Fruit fly (Drosophila melanogaster): Measurements from ENCODE around the gene CG7326.
A peak's percentile ranks its signal among the peaks of the same experiment; 100 is the strongest.

The CG7326 gene

DNA sequence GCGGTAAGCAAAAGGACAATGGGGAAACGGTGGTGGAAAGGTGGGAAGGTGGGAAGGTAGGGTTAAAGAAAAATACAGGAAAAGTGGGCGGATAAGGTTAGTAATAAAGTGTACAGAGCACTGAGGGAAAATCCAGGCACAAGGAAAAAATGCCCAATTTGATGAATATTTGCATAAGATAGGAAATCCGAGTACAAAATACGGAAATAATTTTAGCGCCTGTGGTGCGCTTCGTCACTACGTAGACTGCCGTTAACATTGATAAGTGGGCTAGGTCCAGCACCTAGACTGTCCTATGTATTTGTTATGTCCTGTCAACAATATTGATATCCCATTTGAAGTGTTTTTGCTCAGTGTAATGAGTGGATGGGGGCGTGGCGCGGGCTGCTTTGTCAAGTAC is 37.4 kb upstream of the CG7326 start (continued):
- TF ChIP-seq CG9932 (GFP tag; IDR thresholded peaks at IDR 0.05): peak; percentile 34; the same call in 1 of the 2 replicates
- TF ChIP-seq so (GFP tag; IDR thresholded peaks at IDR 0.05): 0 out of 3 replicates have a peak, but pooled peaks have one; percentile 14
- no peak for TF ChIP-seq btn (GFP tag; optimal IDR thresholded peaks at IDR 0.05)
- TF ChIP-seq Meics (GFP tag; optimal IDR thresholded peaks at IDR 0.05): peak; percentile 70
- TF ChIP-seq her (GFP tag; optimal IDR thresholded peaks at IDR 0.05): no peak
- no peak for TF ChIP-seq Gug (GFP tag; IDR thresholded peaks at IDR 0.05)
- TF ChIP-seq NFAT (GFP tag; IDR thresholded peaks at IDR 0.05): no peak
- no peak for TF ChIP-seq CHES-1-like (GFP tag; optimal IDR thresholded peaks at IDR 0.05)
- no peak for TF ChIP-seq sima (GFP tag; optimal IDR thresholded peaks at IDR 0.05)
- TF ChIP-seq Poxn (GFP tag; IDR thresholded peaks at IDR 0.05): no peak
- TF ChIP-seq Sin3A (optimal IDR thresholded peaks at IDR 0.05): no peak
- TF ChIP-seq CG12769 (tag; optimal IDR thresholded peaks at IDR 0.05): no peak
- TF ChIP-seq MTF-1 (GFP tag; optimal IDR thresholded peaks at IDR 0.05; ENCODE audit: borderline replicate concordance): no peak
- no peak for TF ChIP-seq scrt (GFP tag; optimal IDR thresholded peaks at IDR 0.05)
- no peak for TF ChIP-seq CG8478 (optimal IDR thresholded peaks at IDR 0.05)
- no peak for TF ChIP-seq CG8765 (GFP tag; IDR thresholded peaks at IDR 0.05)
- TF ChIP-seq CG6765 (GFP tag; optimal IDR thresholded peaks at IDR 0.05): no peak
- TF ChIP-seq ind (GFP tag; optimal IDR thresholded peaks at IDR 0.05): peak; percentile 12

- TF ChIP-seq CG10979 (tag; optimal IDR thresholded peaks at IDR 0.05): no peak
- TF ChIP-seq en (GFP tag; optimal IDR thresholded peaks at IDR 0.05): no peak
- no peak for TF ChIP-seq sim (GFP tag; IDR thresholded peaks at IDR 0.05)
- TF ChIP-seq p53 (GFP tag; optimal IDR thresholded peaks at IDR 0.05): no peak
- 0 out of 2 replicates have a peak, but pooled peaks have one; percentile 8 for TF ChIP-seq sob (GFP tag; IDR thresholded peaks at IDR 0.05)
- no peak for TF ChIP-seq gcm (GFP tag; optimal IDR thresholded peaks at IDR 0.05)
- no peak for TF ChIP-seq CG3995 (GFP tag; optimal IDR thresholded peaks at IDR 0.05)
- TF ChIP-seq pb (GFP tag; optimal IDR thresholded peaks at IDR 0.05): peak; percentile 8
- TF ChIP-seq Awh (GFP tag; IDR thresholded peaks at IDR 0.05): no peak
- TF ChIP-seq H15 (GFP tag; IDR thresholded peaks at IDR 0.05): no peak
- TF ChIP-seq CG32767 (GFP tag; IDR thresholded peaks at IDR 0.05): no peak
- TF ChIP-seq CG15479 (GFP tag; optimal IDR thresholded peaks at IDR 0.05): no peak
- TF ChIP-seq Ets65A (GFP tag): peak; percentile 35
- TF ChIP-seq lmd (GFP tag; IDR thresholded peaks at IDR 0.05): peak; percentile 7; the same call in 1 of the 2 replicates
- peak; percentile 3 for TF ChIP-seq fd96Cb (tag; optimal IDR thresholded peaks at IDR 0.05)
- TF ChIP-seq CG13296 (GFP tag; optimal IDR thresholded peaks at IDR 0.05): peak; percentile 3
- TF ChIP-seq CG11085 (GFP tag; IDR thresholded peaks at IDR 0.05): no peak
- TF ChIP-seq stc (GFP tag; IDR thresholded peaks at IDR 0.05): no peak
- peak; percentile 28 for TF ChIP-seq tin (GFP tag; optimal IDR thresholded peaks at IDR 0.05)
- no peak for TF ChIP-seq Nf-YA (GFP tag; IDR thresholded peaks at IDR 0.05)
- no peak for TF ChIP-seq Dip3 (GFP tag; optimal IDR thresholded peaks at IDR 0.05)
- TF ChIP-seq Abd-B (GFP tag; optimal IDR thresholded peaks at IDR 0.05): peak; percentile 12
- TF ChIP-seq Meics (GFP tag; optimal IDR thresholded peaks at IDR 0.05): peak; percentile 75
- TF ChIP-seq CG18599 (GFP tag; optimal IDR thresholded peaks at IDR 0.05): peak; percentile 55
- no peak for TF ChIP-seq CG12744 (GFP tag; optimal IDR thresholded peaks at IDR 0.05)
- no peak for TF ChIP-seq Dad (GFP tag; optimal IDR thresholded peaks at IDR 0.05)
- TF ChIP-seq z (GFP tag; IDR thresholded peaks at IDR 0.05): no peak
- no peak for TF ChIP-seq CG8765 (GFP tag; IDR thresholded peaks at IDR 0.05)
- TF ChIP-seq bbx (GFP tag; IDR thresholded peaks at IDR 0.05; ENCODE audit: partially characterized antibody): no peak
- no peak for TF ChIP-seq sd (tag; optimal IDR thresholded peaks at IDR 0.05)
- peak; percentile 45 for TF ChIP-seq org-1 (GFP tag; optimal IDR thresholded peaks at IDR 0.05)
- no peak for TF ChIP-seq crp (GFP tag; optimal IDR thresholded peaks at IDR 0.05)
- no peak for TF ChIP-seq insv (GFP tag; optimal IDR thresholded peaks at IDR 0.05)
- no peak for TF ChIP-seq CG12155 (GFP tag; optimal IDR thresholded peaks at IDR 0.05)
- TF ChIP-seq Xbp1 (GFP tag; optimal IDR thresholded peaks at IDR 0.05): peak; percentile 21
- TF ChIP-seq CG30403 (GFP tag; optimal IDR thresholded peaks at IDR 0.05): peak; percentile 54
These were observed 36.4 kb upstream of the CG7326 start, which contains the start of gene CG7378 for dm6 chrX:18899835-18900460. CG7378 (plus strand) TSS chrX:18900410.
